Fruit fly (Drosophila melanogaster): ENCODE measurements around the gene CG4511.

CG4511 gene

dm6 chr3R:10832526-10833165 lies 21.7 kb upstream of the CG4511 start (continued):
- TF ChIP-seq CG6654 (GFP tag; optimal IDR thresholded peaks at IDR 0.05) (no peak), tin (GFP tag; optimal IDR thresholded peaks at IDR 0.05) (no peak), CG32772 (GFP tag; IDR thresholded peaks at IDR 0.05) (no peak), CG32532 (GFP tag; IDR thresholded peaks at IDR 0.05) (no peak), CG11504 (tag; optimal IDR thresholded peaks at IDR 0.05) (no peak), en (GFP tag; optimal IDR thresholded peaks at IDR 0.05) (no peak), ash1 (GFP tag; optimal IDR thresholded peaks at IDR 0.05) (no peak), repo (GFP tag; optimal IDR thresholded peaks at IDR 0.05) (no peak), fd96Cb (tag; optimal IDR thresholded peaks at IDR 0.05) (peak; percentile 27), Poxn (GFP tag; IDR thresholded peaks at IDR 0.05) (no peak), unc-4 (GFP tag; IDR thresholded peaks at IDR 0.05; ENCODE audit: partially characterized antibody) (no peak), cas (GFP tag; IDR thresholded peaks at IDR 0.05) (no peak), CG18619 (GFP tag; optimal IDR thresholded peaks at IDR 0.05) (no peak), Neu2 (GFP tag; optimal IDR thresholded peaks at IDR 0.05; ENCODE audit: borderline replicate concordance) (no peak), exex (tag; optimal IDR thresholded peaks at IDR 0.05) (no peak), Dfd (GFP tag; optimal IDR thresholded peaks at IDR 0.05) (no peak), HHEX (GFP tag; optimal IDR thresholded peaks at IDR 0.05) (no peak), zen2 (GFP tag; IDR thresholded peaks at IDR 0.05; ENCODE audit: partially characterized antibody) (no peak), CrebB (tag; optimal IDR thresholded peaks at IDR 0.05) (no peak), CG3065 (GFP tag; optimal IDR thresholded peaks at IDR 0.05) (no peak), sisA (GFP tag; IDR thresholded peaks at IDR 0.05) (peak; percentile 56), CG9797 (GFP tag; optimal IDR thresholded peaks at IDR 0.05) (no peak), bowl (GFP tag; IDR thresholded peaks at IDR 0.05) (no peak), wek (GFP tag; optimal IDR thresholded peaks at IDR 0.05) (no peak), Ravus (GFP tag; IDR thresholded peaks at IDR 0.05) (no peak), dpn (GFP tag; optimal IDR thresholded peaks at IDR 0.05) (no peak), CG11696 (GFP tag; IDR thresholded peaks at IDR 0.05) (no peak), dan (GFP tag; IDR thresholded peaks at IDR 0.05) (no peak), CG2875 (GFP tag; optimal IDR thresholded peaks at IDR 0.05) (no peak), dati (GFP tag; IDR thresholded peaks at IDR 0.05) (no peak), CG5245 (GFP tag; optimal IDR thresholded peaks at IDR 0.05) (no peak), Doc3 (GFP tag; IDR thresholded peaks at IDR 0.05; ENCODE audit: partially characterized antibody) (no peak), gfzf (GFP tag; optimal IDR thresholded peaks at IDR 0.05) (no peak), chif (GFP tag; optimal IDR thresholded peaks at IDR 0.05) (peak in 1 of 2 experiments; percentile 10), lola (GFP tag; optimal IDR thresholded peaks at IDR 0.05) (no peak), CTCF (GFP tag; optimal IDR thresholded peaks at IDR 0.05) (no peak), bbx (GFP tag; IDR thresholded peaks at IDR 0.05; ENCODE audit: partially characterized antibody) (no peak), nerfin-1 (tag; optimal IDR thresholded peaks at IDR 0.05) (no peak), CG30431 (GFP tag; optimal IDR thresholded peaks at IDR 0.05) (no peak), NFAT (GFP tag; IDR thresholded peaks at IDR 0.05) (no peak), org-1 (GFP tag; optimal IDR thresholded peaks at IDR 0.05) (no peak), hkb (optimal IDR thresholded peaks at IDR 0.05) (no peak), hkb (GFP tag; IDR thresholded peaks at IDR 0.05) (no peak), CG7372 (GFP tag; IDR thresholded peaks at IDR 0.05) (no peak), CG14441 (GFP tag; IDR thresholded peaks at IDR 0.05) (no peak), Ptx1 (GFP tag; IDR thresholded peaks at IDR 0.05) (no peak), crp (GFP tag; optimal IDR thresholded peaks at IDR 0.05) (no peak), CG3847 (GFP tag; IDR thresholded peaks at IDR 0.05) (no peak), Sry-β (GFP tag; optimal IDR thresholded peaks at IDR 0.05) (no peak), Chrac-16 (GFP tag; optimal IDR thresholded peaks at IDR 0.05) (no peak), CG1832 (GFP tag; optimal IDR thresholded peaks at IDR 0.05) (no peak)

Data from whole organism, embryonic.